Worm (Caenorhabditis elegans): ENCODE results near the gene F58F12.4.

The F58F12.4 gene

ce11 chrII:6386467-6386866, at the start of gene F58F12.4:
F58F12.4 (plus strand) TSS chrII:6386767.
- TF ChIP-seq ceh-31 (tag; optimal IDR thresholded peaks at IDR 0.05) (no peak), fkh-10 (GFP tag; optimal IDR thresholded peaks at IDR 0.05) (no peak)

DNA sequence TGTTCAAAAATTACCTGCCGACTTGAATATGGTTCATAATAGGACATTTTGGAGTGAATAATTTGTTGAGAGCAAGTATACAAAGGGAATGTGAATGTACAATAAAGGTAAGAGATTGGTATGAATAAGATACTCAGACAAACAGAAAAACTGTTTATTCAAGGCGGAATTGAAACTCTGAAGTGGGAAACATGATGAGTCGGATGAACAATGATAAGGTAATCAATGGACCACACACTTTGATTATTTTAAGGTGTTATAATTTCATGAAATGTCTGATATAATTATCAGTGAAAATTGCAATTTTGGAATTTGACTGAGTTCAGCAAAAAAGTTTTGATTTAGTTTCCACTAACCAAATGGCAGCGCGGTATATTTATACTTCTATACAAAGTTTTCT, 47.1 kb upstream of the F58F12.4 start:
- TF ChIP-seq sdc-2 (tag; optimal IDR thresholded peaks at IDR 0.05) (no peak), dve-1 (tag; optimal IDR thresholded peaks at IDR 0.05) (peak; percentile 41)

ce11 chrII:6339948-6340347, 46.6 kb upstream of the F58F12.4 start, which contains the start of gene C32D5.7:
C32D5.7 (minus strand) TSS chrII:6340048.
- no peak for TF ChIP-seq madf-2 (tag; optimal IDR thresholded peaks at IDR 0.05)
- TF ChIP-seq unc-86 (tag; optimal IDR thresholded peaks at IDR 0.05): no peak
- no peak for TF ChIP-seq mec-3 (tag; optimal IDR thresholded peaks at IDR 0.05; ENCODE audit: borderline replicate concordance)
- TF ChIP-seq ceh-22 (tag; optimal IDR thresholded peaks at IDR 0.05): no peak
- TF ChIP-seq ceh-19 (GFP tag; optimal IDR thresholded peaks at IDR 0.05): no peak
- no peak for TF ChIP-seq elt-2 (tag; optimal IDR thresholded peaks at IDR 0.05)
- no peak for TF ChIP-seq elt-4 (tag; optimal IDR thresholded peaks at IDR 0.05)
- TF ChIP-seq zip-5 (tag; optimal IDR thresholded peaks at IDR 0.05): no peak
- TF ChIP-seq K09A11.1 (tag; optimal IDR thresholded peaks at IDR 0.05; ENCODE audit: insufficient read depth): no peak

- TF ChIP-seq npax-4 (tag; optimal IDR thresholded peaks at IDR 0.05) (no peak), elt-2 (tag; optimal IDR thresholded peaks at IDR 0.05) (no peak), ztf-16 (tag; optimal IDR thresholded peaks at IDR 0.05) (no peak), ceh-2 (tag; optimal IDR thresholded peaks at IDR 0.05) (no peak), unc-55 (GFP tag; optimal IDR thresholded peaks at IDR 0.05) (no peak), tbx-2 (tag; optimal IDR thresholded peaks at IDR 0.05) (no peak), ceh-19 (GFP tag; optimal IDR thresholded peaks at IDR 0.05) (no peak), tbx-7 (tag; optimal IDR thresholded peaks at IDR 0.05) (no peak), unc-42 (tag; optimal IDR thresholded peaks at IDR 0.05) (no peak)
Measured at ce11 chrII:6341076-6341475, 45.5 kb upstream of the F58F12.4 start.

DNA sequence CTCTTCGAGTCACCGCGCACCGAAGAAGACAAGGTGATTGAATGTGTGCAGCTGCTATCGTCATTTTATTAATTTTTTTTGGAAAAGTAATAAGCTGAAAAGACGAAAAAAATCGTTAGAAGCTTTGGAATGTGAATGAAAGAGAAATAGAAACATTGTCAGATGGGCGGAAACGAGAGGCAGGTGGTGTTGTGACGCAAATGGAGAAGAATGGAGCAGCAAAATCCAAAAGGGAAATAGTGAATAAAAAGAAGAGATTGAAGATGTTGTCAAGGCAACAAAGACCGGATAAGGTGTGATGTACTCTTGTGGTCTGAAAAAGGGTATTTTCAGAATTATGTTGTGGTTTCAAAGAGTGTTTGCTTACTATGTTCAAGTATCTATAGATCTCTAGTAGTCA, 44.1 kb upstream of the F58F12.4 start:
- TF ChIP-seq K02D7.2 (tag; optimal IDR thresholded peaks at IDR 0.05): no peak
- no peak for TF ChIP-seq npax-4 (tag; optimal IDR thresholded peaks at IDR 0.05)
- no peak for TF ChIP-seq ceh-18 (tag; optimal IDR thresholded peaks at IDR 0.05)
- TF ChIP-seq ceh-2 (tag; optimal IDR thresholded peaks at IDR 0.05): no peak
- no peak for TF ChIP-seq hlh-15 (tag; optimal IDR thresholded peaks at IDR 0.05)
- no peak for TF ChIP-seq fkh-6 (tag; optimal IDR thresholded peaks at IDR 0.05)
- TF ChIP-seq nhr-11 (tag; optimal IDR thresholded peaks at IDR 0.05): no peak
- no peak for TF ChIP-seq ceh-34 (tag; optimal IDR thresholded peaks at IDR 0.05)
- no peak for TF ChIP-seq ref-2 (tag; optimal IDR thresholded peaks at IDR 0.05)
- no peak for TF ChIP-seq ceh-22 (tag; optimal IDR thresholded peaks at IDR 0.05)
- TF ChIP-seq ttx-3 (tag; optimal IDR thresholded peaks at IDR 0.05): no peak
- no peak for TF ChIP-seq hlh-30 (tag; optimal IDR thresholded peaks at IDR 0.05; ENCODE audit: insufficient read depth)

DNA sequence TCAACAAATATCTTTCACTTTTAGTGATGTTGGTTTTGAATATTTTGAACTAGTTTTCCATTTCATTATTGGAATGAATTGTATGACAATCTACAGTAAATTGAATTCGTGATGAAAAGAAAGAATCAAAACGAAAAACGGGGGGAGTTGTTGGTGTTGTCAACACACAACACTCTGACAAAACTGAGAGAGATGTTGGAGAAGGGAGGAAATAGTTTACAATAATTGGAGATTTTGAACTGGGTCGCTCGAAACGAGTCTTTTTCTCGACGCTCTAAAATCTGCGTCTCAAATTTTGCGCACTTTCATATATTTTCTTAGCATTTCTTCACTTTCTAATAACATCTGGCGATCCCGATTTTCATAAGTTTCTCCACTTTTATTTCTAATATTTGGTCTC, 42.7 kb upstream of the F58F12.4 start, which contains the start of gene txt-18:
Gene txt-18, plus strand, starts transcription at position 180 of the 400 bp plus-strand sequence.
- TF ChIP-seq nhr-11 (tag; optimal IDR thresholded peaks at IDR 0.05) (no peak), mec-3 (tag; optimal IDR thresholded peaks at IDR 0.05; ENCODE audit: borderline replicate concordance) (no peak), K02D7.2 (tag; optimal IDR thresholded peaks at IDR 0.05) (no peak), pat-9 (tag; optimal IDR thresholded peaks at IDR 0.05) (no peak), nfya-1 (tag; optimal IDR thresholded peaks at IDR 0.05) (no peak), odd-2 (tag; optimal IDR thresholded peaks at IDR 0.05) (no peak), fax-1 (tag; optimal IDR thresholded peaks at IDR 0.05) (no peak), dve-1 (tag; optimal IDR thresholded peaks at IDR 0.05) (no peak), nhr-232 (tag; optimal IDR thresholded peaks at IDR 0.05) (no peak), elt-2 (tag; optimal IDR thresholded peaks at IDR 0.05) (no peak), pros-1 (tag; optimal IDR thresholded peaks at IDR 0.05) (no peak), elt-4 (tag; optimal IDR thresholded peaks at IDR 0.05) (no peak), Y22D7AL.16 (tag; optimal IDR thresholded peaks at IDR 0.05) (no peak), ceh-6 (GFP tag; optimal IDR thresholded peaks at IDR 0.05) (no peak), hlh-8 (tag; optimal IDR thresholded peaks at IDR 0.05) (no peak), T23F11.4 (GFP tag; optimal IDR thresholded peaks at IDR 0.05) (no peak), ceh-18 (tag; optimal IDR thresholded peaks at IDR 0.05) (no peak), ceh-19 (GFP tag; optimal IDR thresholded peaks at IDR 0.05) (no peak), pha-4 (tag; optimal IDR thresholded peaks at IDR 0.05) (no peak), ceh-14 (tag; optimal IDR thresholded peaks at IDR 0.05) (no peak)

Data from whole organism, late embryonic.